Fruit fly (Drosophila melanogaster) whole organism, adult: ENCODE data around the gene Gr94a.

Source experiments
- Clk ChIP-seq: fragments of 200-800 bp; sonication (Bioruptor generic); optimal IDR thresholded peaks from 2 replicates; lab custom pipeline; 2017; ENCODE audit warnings: missing biosample characterization, missing genetic modification characterization
- tj ChIP-seq: fragments of 200-800 bp; sonication (Bioruptor generic); optimal IDR thresholded peaks from 3 replicates; lab custom pipeline; 2017; ENCODE audit warnings: missing biosample characterization, mild to moderate bottlenecking, missing genetic modification characterization, moderate library complexity
- toe ChIP-seq: fragments of 200-800 bp; sonication (Bioruptor generic); optimal IDR thresholded peaks from 2 replicates; lab custom pipeline; 2016; ENCODE audit warnings: missing biosample characterization, missing genetic modification characterization

DNA sequence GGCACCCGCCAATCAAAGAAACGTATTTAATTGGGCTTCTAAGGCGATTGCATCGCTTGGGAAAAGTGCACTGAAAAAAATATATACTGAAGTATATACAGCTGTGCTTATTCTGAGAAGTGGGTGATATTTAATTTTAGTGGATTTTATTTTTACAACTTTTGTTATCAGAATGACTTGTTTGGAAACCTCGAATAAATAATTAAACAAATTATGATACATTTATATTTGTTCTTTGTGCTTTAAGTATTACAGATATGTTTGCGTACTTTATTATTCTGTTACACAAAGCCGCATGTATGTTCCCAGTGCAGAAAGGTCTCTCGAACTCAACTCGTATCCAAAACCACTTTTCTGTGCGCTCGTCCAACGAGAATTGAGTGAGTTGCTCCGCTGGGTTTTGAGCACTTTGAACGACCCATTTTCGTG lies 2.8 kb upstream of the Gr94a start:
- peak; percentile 49 for TF ChIP-seq toe (GFP tag; lab: Kevin White, UChicago)
- TF ChIP-seq Clk = no peak
- no peak for TF ChIP-seq tj (GFP tag; lab: Kevin White, UChicago)
